Worm (Caenorhabditis elegans) whole organism, L3 larva: ENCODE measurements around the gene nhr-148.

Experiments used
- ZK546.5 ChIP-seq: sonication (generic microtip); optimal IDR thresholded peaks from 2 replicates; lab custom pipeline; 2017; ENCODE audit warnings: missing biosample characterization, missing genetic modification characterization
- aly-2 ChIP-seq: fragments of 150-350 bp; optimal IDR thresholded peaks from 2 replicates; lab custom pipeline; 2014; ENCODE audit warnings: missing biosample characterization, missing genetic modification characterization
- ama-1 ChIP-seq: fragments of 150-350 bp; optimal IDR thresholded peaks from 2 replicates; lab custom pipeline; 2018
- ceh-16 ChIP-seq: sonication (generic microtip); optimal IDR thresholded peaks from 2 replicates; lab custom pipeline; 2017; ENCODE audit warnings: missing biosample characterization, missing genetic modification characterization
- ceh-28 ChIP-seq: fragments of 150-350 bp; optimal IDR thresholded peaks from 2 replicates; lab custom pipeline; 2014; ENCODE audit warnings: missing biosample characterization, missing genetic modification reagents, missing genetic modification characterization
- ceh-82 ChIP-seq: fragments of 150-350 bp; optimal IDR thresholded peaks from 2 replicates; lab custom pipeline; 2014; ENCODE audit warnings: missing biosample characterization, missing genetic modification characterization
- daf-12 ChIP-seq: fragments of 150-350 bp; optimal IDR thresholded peaks from 2 replicates; lab custom pipeline; 2014; ENCODE audit warnings: missing biosample characterization, missing genetic modification reagents, missing genetic modification characterization
- egl-27 ChIP-seq: sonication (generic microtip); optimal IDR thresholded peaks from 4 replicates; lab custom pipeline; 2017; ENCODE audit warnings: missing biosample characterization, missing genetic modification reagents, missing genetic modification characterization
- elt-1 ChIP-seq: fragments of 150-350 bp; optimal IDR thresholded peaks from 2 replicates; lab custom pipeline; 2014; ENCODE audit warnings: missing biosample characterization, missing genetic modification characterization
- elt-2 ChIP-seq: sonication (generic microtip); optimal IDR thresholded peaks from 2 replicates; lab custom pipeline; 2016; ENCODE audit warnings: missing genetic modification reagents, mild to moderate bottlenecking, missing genetic modification characterization, missing compliant biosample characterization
- elt-3 ChIP-seq, 3 experiments: fragments of 150-350 bp in 1 of 3; sonication (generic microtip) in 2 of 3; optimal IDR thresholded peaks; 2 replicates in 2 of 3; 4 replicates in 1 of 3; lab custom pipeline; 2014 to 2017; ENCODE audit warnings: missing biosample characterization in 3 of 3, missing genetic modification characterization in 3 of 3
- fkh-2 ChIP-seq: fragments of 150-350 bp; optimal IDR thresholded peaks from 2 replicates; lab custom pipeline; 2014; ENCODE audit warnings: missing biosample characterization, missing genetic modification reagents, missing genetic modification characterization
- fos-1 ChIP-seq: fragments of 150-350 bp; optimal IDR thresholded peaks from 2 replicates; lab custom pipeline; 2014; ENCODE audit warnings: missing biosample characterization, missing genetic modification characterization
- lin-15B ChIP-seq: fragments of 150-350 bp; optimal IDR thresholded peaks from 2 replicates; lab custom pipeline; 2014; ENCODE audit warnings: missing biosample characterization, missing genetic modification characterization
- lsy-12 ChIP-seq: sonication (generic microtip); optimal IDR thresholded peaks from 2 replicates; lab custom pipeline; 2016; ENCODE audit warnings: mild to moderate bottlenecking, missing genetic modification characterization, missing compliant biosample characterization
- mdl-1 ChIP-seq: fragments of 150-350 bp; optimal IDR thresholded peaks from 2 replicates; lab custom pipeline; 2014; ENCODE audit warnings: missing biosample characterization, missing genetic modification characterization
- mml-1 ChIP-seq: fragments of 150-350 bp; sonication (generic microtip); optimal IDR thresholded peaks from 3 replicates; lab custom pipeline; 2014; ENCODE audit warnings: missing biosample characterization, missing genetic modification characterization
- nfya-1 ChIP-seq: sonication (generic microtip); optimal IDR thresholded peaks from 2 replicates; lab custom pipeline; 2017; ENCODE audit warnings: missing genetic modification characterization, mild to moderate bottlenecking, missing compliant biosample characterization, antibody characterized with exemption, moderate library complexity; ENCODE audit not compliant: insufficient read depth
- nhr-23 ChIP-seq: fragments of 150-350 bp; optimal IDR thresholded peaks from 2 replicates; lab custom pipeline; 2014; ENCODE audit warnings: missing biosample characterization, missing genetic modification reagents, missing genetic modification characterization
- nhr-237 ChIP-seq: fragments of 150-350 bp; optimal IDR thresholded peaks from 2 replicates; lab custom pipeline; 2014; ENCODE audit warnings: missing biosample characterization, missing genetic modification characterization
- nhr-25 ChIP-seq: sonication (generic microtip); optimal IDR thresholded peaks from 2 replicates; lab custom pipeline; 2017; ENCODE audit warnings: missing biosample characterization, missing genetic modification characterization
- nhr-43 ChIP-seq: sonication (generic microtip); optimal IDR thresholded peaks from 2 replicates; lab custom pipeline; 2016; ENCODE audit warnings: mild to moderate bottlenecking, missing genetic modification characterization, missing compliant biosample characterization; ENCODE audit not compliant: poor library complexity, severe bottlenecking
- nhr-67 ChIP-seq: fragments of 150-350 bp; optimal IDR thresholded peaks from 2 replicates; lab custom pipeline; 2014; ENCODE audit warnings: missing biosample characterization, missing genetic modification characterization
- nhr-76 ChIP-seq: fragments of 150-350 bp; sonication (generic microtip); optimal IDR thresholded peaks from 5 replicates; lab custom pipeline; 2014; ENCODE audit warnings: missing biosample characterization, missing genetic modification characterization
- pha-4 ChIP-seq: fragments of 150-350 bp; optimal IDR thresholded peaks from 2 replicates; lab custom pipeline; 2014; ENCODE audit warnings: missing biosample characterization, missing genetic modification reagents, missing genetic modification characterization
- pqm-1 ChIP-seq: fragments of 150-350 bp; optimal IDR thresholded peaks from 2 replicates; lab custom pipeline; 2017; ENCODE audit warnings: missing biosample characterization, missing genetic modification characterization, inconsistent platforms
- sea-2 ChIP-seq: fragments of 150-350 bp; sonication (generic microtip); optimal IDR thresholded peaks from 4 replicates; lab custom pipeline; 2014; ENCODE audit warnings: missing biosample characterization, missing genetic modification reagents, missing genetic modification characterization
- snpc-4 ChIP-seq: fragments of 150-350 bp; optimal IDR thresholded peaks from 2 replicates; lab custom pipeline; 2014; ENCODE audit warnings: missing biosample characterization, missing genetic modification characterization
- tbx-2 ChIP-seq: sonication (generic microtip); optimal IDR thresholded peaks from 2 replicates; lab custom pipeline; 2016; ENCODE audit warnings: mild to moderate bottlenecking, missing genetic modification characterization, missing compliant biosample characterization
- unc-39 ChIP-seq: sonication (generic microtip); optimal IDR thresholded peaks from 4 replicates; lab custom pipeline; 2017; ENCODE audit warnings: missing biosample characterization, missing genetic modification characterization
- unc-62 ChIP-seq: fragments of 150-350 bp; sonication (generic microtip); optimal IDR thresholded peaks from 4 replicates; lab custom pipeline; 2014; ENCODE audit warnings: missing biosample characterization, missing genetic modification reagents, missing genetic modification characterization
- ztf-4 ChIP-seq: fragments of 150-350 bp; optimal IDR thresholded peaks from 2 replicates; lab custom pipeline; 2014; ENCODE audit warnings: missing biosample characterization, missing genetic modification characterization

The nhr-148 gene

DNA sequence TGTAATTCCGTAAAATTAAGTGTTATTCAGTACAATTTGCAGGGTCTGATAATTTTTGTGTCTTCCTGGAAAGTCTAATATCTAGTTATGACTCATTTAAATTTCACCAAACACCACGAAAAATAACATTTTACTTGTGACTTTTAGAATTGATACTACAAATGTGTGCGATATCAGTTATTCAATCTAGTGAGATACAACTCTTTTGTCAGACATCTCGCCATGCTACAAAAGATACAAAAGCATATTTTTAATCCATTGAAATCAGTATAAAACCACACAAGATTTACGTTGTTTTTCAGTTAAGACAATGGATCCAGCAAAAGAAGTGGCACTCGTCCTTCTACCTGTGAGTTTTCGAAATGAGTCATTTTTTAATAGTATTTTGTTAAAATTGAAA, 32.1 kb downstream of the nhr-148 start, which contains the start of gene srx-56:
srx-56 (plus strand) TSS at position 301 of the 400 bp plus-strand sequence.
- TF ChIP-seq ceh-82 (tag; lab: Kevin White, UChicago) (no peak), unc-62 (GFP tag; lab: Kevin White, UChicago) (no peak), aly-2 (tag; lab: Kevin White, UChicago) (no peak), nhr-67 (tag; lab: Kevin White, UChicago) (no peak), fkh-2 (tag; lab: Kevin White, UChicago) (no peak), nfya-1 (no peak), lsy-12 (tag; lab: Kevin White, UChicago) (no peak), fos-1 (no peak), unc-39 (tag; lab: Kevin White, UChicago) (no peak), mdl-1 (tag; lab: Kevin White, UChicago) (no peak), elt-3 (tag; optimal IDR thresholded peaks at IDR 0.05; lab: Kevin White, UChicago) (no peak)

- TF ChIP-seq nhr-43 (no peak), fkh-2 (tag; lab: Kevin White, UChicago) (no peak), snpc-4 (tag; lab: Kevin White, UChicago) (no peak), egl-27 (no peak), nhr-76 (tag; lab: Kevin White, UChicago) (no peak), elt-1 (no peak)
Measured at ce11 chrV:7379384-7379783, 37.4 kb downstream of the nhr-148 start, which contains the start of gene srsx-24. TSS of gene srsx-24 (minus strand) at chrV:7379484.

DNA sequence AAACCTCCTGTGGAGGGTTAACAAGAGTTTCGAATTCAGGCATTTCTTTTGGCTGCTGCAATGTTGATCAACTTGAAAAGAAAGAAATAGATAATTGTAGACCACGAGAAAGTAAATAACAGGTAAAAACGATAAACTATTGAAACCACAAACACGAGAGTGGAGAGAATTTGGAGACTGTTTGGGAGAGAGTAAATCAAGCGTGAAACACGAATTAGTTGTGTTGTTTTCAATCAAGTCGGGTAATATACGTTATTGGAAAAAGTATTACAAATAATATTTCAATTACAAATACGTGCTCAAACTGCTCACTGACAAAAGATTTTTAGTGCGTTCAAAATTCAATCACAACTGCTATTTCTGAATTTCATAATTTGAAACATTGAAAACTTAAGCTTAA, 39.1 kb downstream of the nhr-148 start, which contains the start of gene C03G6.17:
C03G6.17 (minus strand) TSS at position 101 of the 400 bp plus-strand sequence.
- TF ChIP-seq sea-2 (GFP tag; lab: Kevin White, UChicago) (no peak), tbx-2 (tag; lab: Kevin White, UChicago) (no peak), nhr-237 (no peak)

DNA sequence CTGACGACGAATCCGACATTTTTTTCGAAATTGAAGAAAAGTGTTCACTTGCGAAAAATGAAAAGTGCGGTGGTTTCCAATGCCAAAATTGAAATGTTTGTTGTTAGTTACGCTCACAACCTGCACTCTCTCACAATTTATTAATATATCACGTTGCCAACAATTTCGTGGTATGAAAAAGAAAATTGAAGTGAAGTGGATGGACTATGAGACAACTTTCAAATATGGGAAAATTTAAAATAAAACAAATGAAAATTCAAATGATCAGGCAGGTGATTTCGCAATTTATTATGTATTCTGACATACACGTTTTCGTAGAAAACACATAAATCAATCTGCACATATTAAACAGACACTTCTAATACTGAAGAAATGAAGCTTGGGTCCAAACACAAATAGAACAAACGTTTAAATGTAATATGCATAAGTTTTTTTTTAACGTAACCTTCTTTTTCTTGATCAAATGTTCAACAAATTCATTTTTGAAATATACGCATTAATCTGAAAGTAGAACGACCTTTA, 44.2 kb downstream of the nhr-148 start, which contains the start of gene srp-6:
srp-6 (minus strand) TSS at position 51 of the 522 bp plus-strand sequence.
- TF ChIP-seq nhr-43 (no peak), pha-4 (tag; lab: Kevin White, UChicago) (peak; percentile 1)

DNA sequence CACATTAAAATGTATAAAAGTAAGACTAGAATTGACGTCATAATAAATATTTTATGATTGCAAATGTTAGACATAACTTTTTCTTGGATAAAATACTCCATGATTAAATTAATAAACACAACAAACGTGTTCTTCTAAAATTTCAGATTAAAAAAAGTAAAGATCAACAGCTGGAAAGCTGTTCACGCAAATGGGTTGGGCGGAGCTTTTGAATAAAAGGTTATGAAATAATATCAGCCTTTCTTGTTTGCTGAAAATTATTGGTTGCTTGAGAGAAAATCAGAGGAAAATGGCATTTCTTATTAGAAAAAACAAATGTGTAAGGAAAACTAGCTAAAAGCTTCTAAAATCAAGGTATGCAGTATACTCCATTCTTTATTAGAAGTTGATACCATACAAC, 45.8 kb downstream of the nhr-148 start, which contains the start of gene C02H6.3:
C02H6.3 (minus strand) TSS at position 101 of the 400 bp plus-strand sequence.
- TF ChIP-seq nfya-1 (no peak), nhr-67 (tag; lab: Kevin White, UChicago) (no peak), fos-1 (no peak), daf-12 (no peak), unc-39 (tag; lab: Kevin White, UChicago) (no peak), unc-62 (GFP tag; lab: Kevin White, UChicago) (no peak), snpc-4 (tag; lab: Kevin White, UChicago) (no peak), nhr-237 (no peak), pqm-1 (tag; lab: Kevin White, UChicago) (no peak), elt-2 (no peak), ama-1 (lab: Kevin White, UChicago) (no peak), ceh-28 (tag; lab: Kevin White, UChicago) (no peak), mml-1 (tag; lab: Kevin White, UChicago) (no peak), nhr-25 (tag; lab: Kevin White, UChicago) (no peak), sea-2 (GFP tag; lab: Kevin White, UChicago) (no peak), ceh-16 (tag; lab: Kevin White, UChicago) (no peak), ZK546.5 (tag; lab: Kevin White, UChicago) (no peak), ztf-4 (tag; lab: Kevin White, UChicago) (no peak), nhr-23 (no peak)

ce11 chrV:7389771-7390170, 47.8 kb downstream of the nhr-148 start, which contains the start of gene C02H6.1:
TSS of gene C02H6.1 (minus strand) at chrV:7389871.
- no peak for TF ChIP-seq nfya-1
- TF ChIP-seq ceh-28 (tag; lab: Kevin White, UChicago), result no peak
- no peak for TF ChIP-seq lin-15B (tag; lab: Kevin White, UChicago)
- TF ChIP-seq elt-3 (tag; optimal IDR thresholded peaks at IDR 0.05; lab: Kevin White, UChicago), result no peak
- no peak for TF ChIP-seq snpc-4 (tag; lab: Kevin White, UChicago)
- no peak for TF ChIP-seq unc-62 (GFP tag; lab: Kevin White, UChicago)
- no peak for TF ChIP-seq ceh-82 (tag; lab: Kevin White, UChicago)
- no peak for TF ChIP-seq fkh-2 (tag; lab: Kevin White, UChicago)
- no peak for TF ChIP-seq tbx-2 (tag; lab: Kevin White, UChicago)
- no peak for TF ChIP-seq lsy-12 (tag; lab: Kevin White, UChicago)
- TF ChIP-seq sea-2 (GFP tag; lab: Kevin White, UChicago), result no peak
- TF ChIP-seq, all 47 proteins: peak for 0
